Worm (Caenorhabditis elegans): ENCODE measurements around the gene F23H12.5.

- TF ChIP-seq ceh-13 (GFP tag; optimal IDR thresholded peaks at IDR 0.05) (no peak), hmg-4 (GFP tag; optimal IDR thresholded peaks at IDR 0.05) (no peak), flt-1 (GFP tag; IDR thresholded peaks at IDR 0.05) (no peak), aly-1 (tag; optimal IDR thresholded peaks at IDR 0.05) (no peak), ceh-36 (tag; optimal IDR thresholded peaks at IDR 0.05) (no peak), tra-4 (tag; optimal IDR thresholded peaks at IDR 0.05) (no peak)
Measured at ce11 chrV:12349365-12349764, 9.1 kb upstream of the F23H12.5 start.
